Worm (Caenorhabditis elegans): ENCODE results near the gene 2L52.1.

DNA sequence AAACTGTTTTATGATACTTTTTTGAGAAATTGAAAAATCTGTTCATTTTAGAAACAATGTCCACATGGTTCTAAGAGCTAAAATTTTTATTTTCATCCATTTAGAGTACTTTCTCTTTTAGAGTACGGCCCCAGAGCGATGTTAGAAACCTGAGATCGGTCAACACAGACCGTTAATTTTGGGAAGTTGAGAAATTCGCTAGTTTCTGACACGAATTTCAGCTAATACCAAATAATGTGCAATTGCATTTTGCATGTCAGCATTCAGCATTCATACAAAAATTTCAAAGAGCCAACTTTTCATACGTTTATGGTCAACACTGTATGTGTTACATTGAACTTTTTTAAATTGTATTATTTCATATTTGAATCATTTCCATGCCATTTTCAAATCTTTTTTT lies 3.1 kb downstream of the 2L52.1 start:
- TF ChIP-seq elt-3 (tag; optimal IDR thresholded peaks at IDR 0.05) (no peak), nhr-11 (tag; optimal IDR thresholded peaks at IDR 0.05) (no peak), nhr-76 (tag; optimal IDR thresholded peaks at IDR 0.05) (no peak), nhr-77 (tag; optimal IDR thresholded peaks at IDR 0.05) (no peak), unc-62 (GFP tag; optimal IDR thresholded peaks at IDR 0.05) (no peak)
